Worm (Caenorhabditis elegans): ENCODE results near the gene H20J04.9.

- TF ChIP-seq him-1 (tag; optimal IDR thresholded peaks at IDR 0.05) (no peak), dao-5 (tag; optimal IDR thresholded peaks at IDR 0.05) (no peak), W03F9.2 (tag; optimal IDR thresholded peaks at IDR 0.05) (no peak)
These were observed 11.1 kb upstream of the H20J04.9 start, which contains the start of gene athp-2 for ce11 chrII:4339882-4340281.
